Worm (Caenorhabditis elegans): Measurements from ENCODE around the gene F29B9.5.
A peak's percentile ranks its signal among the peaks of the same experiment; 100 is the strongest.

Gene F29B9.5

DNA sequence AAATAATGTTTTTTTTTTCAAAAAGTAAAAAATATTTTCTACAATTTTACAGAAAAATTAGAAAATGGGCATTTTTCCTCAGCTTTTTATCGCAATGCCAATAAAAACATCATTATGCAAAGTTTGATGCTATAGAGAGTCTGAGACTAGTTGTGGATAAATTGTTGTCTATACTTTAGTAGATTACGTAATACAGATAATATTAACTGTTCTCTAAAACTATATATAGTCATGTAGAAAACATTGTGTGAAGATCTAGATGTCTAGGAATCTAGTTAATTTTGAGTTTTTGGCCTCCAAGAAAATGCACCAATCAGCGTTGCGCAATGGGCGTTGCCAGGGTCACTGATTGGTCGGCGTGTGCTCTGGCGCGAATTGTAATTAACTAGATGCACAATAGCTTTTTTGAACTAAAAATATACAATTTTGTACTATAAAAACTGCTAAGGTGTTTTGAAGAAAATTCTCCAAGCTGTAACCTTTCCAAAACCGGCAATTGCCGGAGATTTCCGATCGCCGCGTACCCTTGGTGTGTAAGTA is 34.1 kb downstream of the F29B9.5 start:
- TF ChIP-seq unc-62 (GFP tag; optimal IDR thresholded peaks at IDR 0.05 in 1 of 2), result peak in 1 of 2 experiments; percentile 65
- TF ChIP-seq unc-62 (tag; optimal IDR thresholded peaks at IDR 0.05), result no peak
- no peak for TF ChIP-seq lin-1 (GFP tag; IDR thresholded peaks at IDR 0.05)

DNA sequence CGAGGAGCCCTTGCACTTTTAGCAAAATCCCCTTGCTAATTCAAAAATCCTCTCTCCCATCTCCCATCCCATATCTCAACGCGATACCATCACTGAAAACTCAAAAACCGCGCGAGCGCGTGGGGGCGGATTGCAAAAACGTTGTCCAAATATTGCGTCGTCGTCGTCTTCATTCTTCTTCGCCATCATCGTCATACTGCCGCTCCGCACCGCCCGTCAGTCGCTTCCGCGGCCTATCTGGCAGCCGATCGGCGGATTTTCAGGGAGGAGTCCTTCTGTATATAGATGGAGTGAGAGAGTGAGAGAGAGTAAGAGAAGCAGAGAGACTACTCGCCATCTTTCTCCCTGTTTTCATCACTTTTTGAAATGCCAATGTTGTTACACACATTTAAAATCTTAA is 34.7 kb downstream of the F29B9.5 start:
- TF ChIP-seq ces-1 (GFP tag; optimal IDR thresholded peaks at IDR 0.05), result no peak
- TF ChIP-seq nhr-10 (tag; optimal IDR thresholded peaks at IDR 0.05), result no peak
- peak; percentile 56; the same call in 1 of the 2 replicates for TF ChIP-seq set-16 (GFP tag; IDR thresholded peaks at IDR 0.05)
- peak; percentile 69 for TF ChIP-seq aha-1 (tag)

DNA sequence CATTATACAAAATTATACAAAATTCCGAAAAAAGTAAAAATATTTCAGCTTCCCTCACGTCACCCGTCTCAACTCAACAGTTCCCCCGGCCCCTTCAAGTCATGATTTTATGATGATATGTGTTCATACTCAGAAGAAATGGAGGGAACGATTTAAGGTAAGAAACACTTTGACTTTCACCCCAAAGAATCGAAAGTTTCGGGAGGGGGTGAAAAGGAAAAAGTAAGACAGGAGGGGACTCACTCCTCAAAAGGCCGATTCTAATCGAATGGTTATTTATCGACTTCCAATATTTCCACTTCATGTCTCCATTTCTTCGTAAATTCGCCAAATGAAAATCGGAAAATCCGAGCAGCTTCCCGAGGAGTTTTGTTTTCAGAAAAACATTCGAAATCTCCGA is 36.0 kb downstream of the F29B9.5 start, which contains the start of gene bus-4:
TSS of gene bus-4 (plus strand) at position 49 of the 400 bp plus-strand sequence.
- TF ChIP-seq vab-7 (GFP tag; IDR thresholded peaks at IDR 0.05), result no peak
- TF ChIP-seq zfp-3 (GFP tag; conservative IDR thresholded peaks at IDR 0.05), result no peak
- no peak for TF ChIP-seq nhr-10 (tag; optimal IDR thresholded peaks at IDR 0.05)
- TF ChIP-seq hlh-30 (tag; optimal IDR thresholded peaks at IDR 0.05; ENCODE audit: insufficient read depth), result no peak
- TF ChIP-seq nhr-48 (tag; optimal IDR thresholded peaks at IDR 0.05), result no peak
- TF ChIP-seq lin-13 (GFP tag; optimal IDR thresholded peaks at IDR 0.05), result no peak
- no peak for TF ChIP-seq mxl-2 (GFP tag; conservative IDR thresholded peaks at IDR 0.05)
- TF ChIP-seq Y105C5A.15 (GFP tag; IDR thresholded peaks at IDR 0.05), result no peak
- TF ChIP-seq nhr-237 (tag; optimal IDR thresholded peaks at IDR 0.05), result no peak
- TF ChIP-seq snpc-4 (tag; optimal IDR thresholded peaks at IDR 0.05), result no peak
- TF ChIP-seq mxl-3 (GFP tag; optimal IDR thresholded peaks at IDR 0.05), result no peak
- no peak for TF ChIP-seq nhr-42 (GFP tag; IDR thresholded peaks at IDR 0.05)
- no peak for TF ChIP-seq duxl-1 (tag; optimal IDR thresholded peaks at IDR 0.05; ENCODE audit: poor library complexity)
- no peak for TF ChIP-seq egl-27 (tag; optimal IDR thresholded peaks at IDR 0.05)
- TF ChIP-seq ces-1 (GFP tag; optimal IDR thresholded peaks at IDR 0.05), result no peak

DNA sequence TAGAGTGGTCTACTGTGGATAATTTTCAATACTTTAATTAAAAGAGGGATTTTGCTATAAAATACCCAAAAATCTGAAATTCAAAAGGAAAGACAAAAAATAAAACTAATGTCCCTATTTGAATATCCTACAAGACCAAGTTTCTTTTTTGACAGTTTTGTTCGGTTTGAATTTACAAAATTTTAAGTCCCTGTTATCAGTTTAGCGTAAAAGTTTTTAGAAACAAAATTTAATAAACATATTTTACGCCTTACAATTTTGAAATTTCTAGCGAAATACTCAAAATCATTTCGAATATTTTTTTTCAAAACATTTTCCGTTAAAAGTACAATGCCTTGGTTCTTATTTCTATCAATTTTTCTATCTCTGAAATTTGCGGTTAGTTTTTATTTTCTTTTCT is 40.2 kb downstream of the F29B9.5 start, which contains the start of gene spe-51:
TSS of gene spe-51 (plus strand) at position 301 of the 400 bp plus-strand sequence.
- TF ChIP-seq gei-8 (GFP tag; optimal IDR thresholded peaks at IDR 0.05) (no peak), rbr-2 (tag; optimal IDR thresholded peaks at IDR 0.05) (no peak), jun-1 (tag; optimal IDR thresholded peaks at IDR 0.05) (no peak), tag-97 (GFP tag; IDR thresholded peaks at IDR 0.05) (no peak), ztf-11 (tag; optimal IDR thresholded peaks at IDR 0.05) (no peak), madf-5 (GFP tag; IDR thresholded peaks at IDR 0.05) (no peak), sdz-12 (GFP tag; optimal IDR thresholded peaks at IDR 0.05) (no peak)
